Fruit fly (Drosophila melanogaster) whole organism, pupa: ENCODE measurements around the gene GstD8.

Experiments
- CG32121 ChIP-seq: fragments of 200-800 bp; sonication (Bioruptor generic); IDR thresholded peaks from 2 replicates; pipeline ENCODE4 v1.3.6; 2022; ENCODE audit warnings: missing biosample characterization, missing genetic modification characterization
- EcR ChIP-seq: fragments of 200-800 bp; sonication (Bioruptor generic); optimal IDR thresholded peaks from 3 replicates; lab custom pipeline; 2019; ENCODE audit warnings: missing biosample characterization, missing genetic modification characterization, mild to moderate bottlenecking, moderate library complexity, missing genetic modification reagents
- fd96Ca ChIP-seq: fragments of 200-800 bp; sonication (Bioruptor generic); IDR thresholded peaks from 3 replicates; pipeline ENCODE4 v1.3.6; 2022; ENCODE audit warnings: missing biosample characterization, missing genetic modification characterization

- TF ChIP-seq EcR, result no peak
- no peak for TF ChIP-seq fd96Ca (GFP tag; lab: Robert Waterston, UW)
- TF ChIP-seq CG32121, result no peak
These were observed 16.3 kb upstream of the GstD8 start for dm6 chr3R:12363544-12363943.
